Fruit fly (Drosophila melanogaster) whole organism, wandering third instar larva: Measurements from ENCODE around the gene Clbn.

Source experiments
- CG32264 ChIP-seq: fragments of 200-800 bp; sonication (Bioruptor generic); optimal IDR thresholded peaks from 2 replicates; lab custom pipeline; 2016; ENCODE audit warnings: missing biosample characterization, missing genetic modification characterization
- Hr78 ChIP-seq: fragments of >200 bp; optimal IDR thresholded peaks from 2 replicates; lab custom pipeline; 2017; ENCODE audit warnings: missing biosample characterization, missing genetic modification characterization
- Rel ChIP-seq, 2 experiments: fragments of 200-800 bp; sonication (Bioruptor generic) in 1 of 2; optimal IDR thresholded peaks; 2 replicates in 1 of 2; 3 replicates in 1 of 2; lab custom pipeline; 2016 to 2019; ENCODE audit warnings: mild to moderate bottlenecking in 2 of 2, missing biosample characterization in 2 of 2, missing genetic modification characterization in 2 of 2, moderate library complexity in 1 of 2
- br ChIP-seq: fragments of 200-800 bp; sonication (Bioruptor generic); optimal IDR thresholded peaks from 2 replicates; lab custom pipeline; 2016; ENCODE audit warnings: missing biosample characterization, missing genetic modification characterization
- pan ChIP-seq: fragments of >200 bp; optimal IDR thresholded peaks from 2 replicates; lab custom pipeline; 2017
- usp ChIP-seq: fragments of >200 bp; optimal IDR thresholded peaks from 2 replicates; lab custom pipeline; 2017; ENCODE audit warnings: missing biosample characterization, missing genetic modification characterization

DNA sequence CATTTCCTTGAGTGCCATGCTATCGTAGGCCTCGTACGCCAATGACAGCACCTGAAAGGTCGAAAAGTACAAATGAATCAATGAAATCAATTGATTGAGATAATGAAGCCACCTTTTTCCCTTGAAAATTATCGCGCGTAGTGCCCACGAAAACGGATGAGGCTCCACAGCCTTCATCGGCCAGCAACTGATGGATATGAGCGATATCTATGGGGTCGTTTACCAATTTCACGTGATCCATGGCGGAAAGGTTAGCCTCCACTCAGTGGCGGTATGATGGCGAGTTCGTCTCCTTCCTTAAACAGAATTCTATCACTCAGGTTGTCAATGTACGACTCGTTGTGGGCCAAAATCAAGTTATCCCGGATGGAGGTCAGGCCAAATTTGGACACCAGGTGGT lies 479 bp upstream of the Clbn start:
- TF ChIP-seq pan (lab: Kevin White, UChicago) (no peak), usp (no peak), CG32264 (GFP tag; lab: Kevin White, UChicago) (no peak), Hr78 (no peak), Rel (GFP tag; optimal IDR thresholded peaks at IDR 0.05; lab: Kevin White, UChicago) (no peak), Rel (tag; optimal IDR thresholded peaks at IDR 0.05; lab: Kevin White, UChicago) (no peak), br (no peak)
